Worm (Caenorhabditis elegans): ENCODE data around the gene clec-224.

The clec-224 gene

DNA sequence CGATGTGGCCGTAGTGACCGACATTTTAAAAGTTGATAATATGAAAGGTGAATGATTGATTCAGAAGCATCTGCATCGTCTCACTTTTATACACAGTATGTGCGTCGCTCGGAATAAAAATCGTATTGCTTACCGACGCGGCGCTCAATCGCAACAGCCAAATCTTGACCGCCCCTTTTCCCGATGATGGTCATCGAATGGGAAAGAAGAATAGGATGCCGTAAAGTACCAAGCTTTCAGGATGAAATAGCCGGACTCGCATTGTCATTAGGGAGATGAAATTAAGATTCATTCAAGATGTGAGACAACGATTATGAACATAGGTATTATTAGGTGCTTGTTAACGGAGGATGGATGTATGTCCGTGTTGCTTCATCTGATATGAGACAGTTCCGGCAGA is 19.3 kb upstream of the clec-224 start, which contains the start of gene lon-3:
Gene lon-3, minus strand, starts transcription at position 101 of the 400 bp plus-strand sequence.
- TF ChIP-seq unc-55 (GFP tag; optimal IDR thresholded peaks at IDR 0.05): no peak
- TF ChIP-seq R02D3.7 (tag; optimal IDR thresholded peaks at IDR 0.05): no peak
- TF ChIP-seq ceh-82 (tag; optimal IDR thresholded peaks at IDR 0.05): no peak
- TF ChIP-seq nhr-77 (tag; optimal IDR thresholded peaks at IDR 0.05): no peak
- TF ChIP-seq snpc-4 (tag; optimal IDR thresholded peaks at IDR 0.05): no peak
- TF ChIP-seq nhr-23 (tag; optimal IDR thresholded peaks at IDR 0.05): no peak
- TF ChIP-seq elt-3 (tag; optimal IDR thresholded peaks at IDR 0.05): no peak
- TF ChIP-seq nhr-12 (tag; optimal IDR thresholded peaks at IDR 0.05): no peak
- TF ChIP-seq lin-13 (GFP tag; optimal IDR thresholded peaks at IDR 0.05): no peak
- TF ChIP-seq gmeb-1 (tag; optimal IDR thresholded peaks at IDR 0.05): no peak
- TF ChIP-seq blmp-1 (tag; optimal IDR thresholded peaks at IDR 0.05; ENCODE audit: insufficient read depth): no peak
- no peak for TF ChIP-seq elt-1 (tag; optimal IDR thresholded peaks at IDR 0.05)
- no peak for TF ChIP-seq mdl-1 (tag; optimal IDR thresholded peaks at IDR 0.05)
- no peak for TF ChIP-seq F13H6.1 (tag; optimal IDR thresholded peaks at IDR 0.05)
- TF ChIP-seq unc-39 (tag; optimal IDR thresholded peaks at IDR 0.05): no peak
- no peak for TF ChIP-seq peb-1 (tag; optimal IDR thresholded peaks at IDR 0.05)

DNA sequence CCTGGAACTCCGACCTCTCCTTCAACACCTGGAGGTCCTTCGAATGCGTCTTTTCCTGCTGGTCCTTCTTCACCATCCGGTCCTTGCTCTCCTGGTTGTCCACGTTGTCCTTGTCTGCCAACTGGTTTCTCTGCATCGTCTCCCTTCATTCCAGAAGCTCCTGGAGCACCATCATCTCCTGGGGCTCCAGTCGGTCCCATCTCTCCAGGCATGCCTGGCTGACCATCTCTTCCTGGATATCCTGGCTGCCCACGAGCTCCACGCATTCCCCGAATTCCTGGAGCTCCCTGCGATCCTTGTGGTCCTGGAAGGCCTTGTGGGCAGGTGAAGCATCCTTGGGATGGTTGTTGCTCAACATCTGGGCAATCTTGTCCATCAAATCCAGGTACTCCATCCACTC is 18.5 kb upstream of the clec-224 start:
- TF ChIP-seq lin-11 (tag; optimal IDR thresholded peaks at IDR 0.05) (no peak), mab-5 (tag; optimal IDR thresholded peaks at IDR 0.05) (no peak), ztf-1 (GFP tag; conservative IDR thresholded peaks at IDR 0.05) (0 out of 2 replicates have a peak, but pooled peaks have one; percentile 44)

ce11 chrV:12196659-12197058 is 17.4 kb upstream of the clec-224 start:
- TF ChIP-seq ceh-16 (tag; optimal IDR thresholded peaks at IDR 0.05) (no peak), nhr-129 (tag; optimal IDR thresholded peaks at IDR 0.05) (peak; percentile 18), lin-11 (tag; optimal IDR thresholded peaks at IDR 0.05) (no peak)

ce11 chrV:12195845-12196244 is 16.6 kb upstream of the clec-224 start, which contains the start of gene ZK836.3:
ZK836.3 (minus strand) TSS chrV:12195945.
- TF ChIP-seq ztf-4 (tag; optimal IDR thresholded peaks at IDR 0.05): no peak
- TF ChIP-seq sma-9 (GFP tag; optimal IDR thresholded peaks at IDR 0.05): no peak
- no peak for TF ChIP-seq sma-9 (tag; optimal IDR thresholded peaks at IDR 0.05)
- no peak for TF ChIP-seq nhr-23 (tag; optimal IDR thresholded peaks at IDR 0.05)
- no peak for TF ChIP-seq mab-5 (tag; optimal IDR thresholded peaks at IDR 0.05)
- TF ChIP-seq nhr-6 (tag; optimal IDR thresholded peaks at IDR 0.05): no peak
- TF ChIP-seq sem-4 (tag; optimal IDR thresholded peaks at IDR 0.05): no peak
- no peak for TF ChIP-seq ceh-16 (tag; optimal IDR thresholded peaks at IDR 0.05)
- no peak for TF ChIP-seq ceh-82 (tag; optimal IDR thresholded peaks at IDR 0.05)

ce11 chrV:12194275-12194674 is 15.0 kb upstream of the clec-224 start, which contains the start of gene ogdh-2:
ogdh-2 (plus strand) TSS chrV:12194507.
- TF ChIP-seq ceh-16 (tag; optimal IDR thresholded peaks at IDR 0.05) (peak; percentile 39), ZK546.5 (tag; optimal IDR thresholded peaks at IDR 0.05) (no peak), nhr-25 (tag; optimal IDR thresholded peaks at IDR 0.05) (peak; percentile 40), aly-2 (tag; optimal IDR thresholded peaks at IDR 0.05) (no peak), sma-3 (GFP tag; optimal IDR thresholded peaks at IDR 0.05) (peak; percentile 48), ztf-4 (tag; optimal IDR thresholded peaks at IDR 0.05) (no peak), fos-1 (tag; optimal IDR thresholded peaks at IDR 0.05) (peak; percentile 10), lsy-2 (tag; optimal IDR thresholded peaks at IDR 0.05) (peak in 1 of 2 experiments; percentile 13), Y55F3AM.14 (GFP tag; optimal IDR thresholded peaks at IDR 0.05) (no peak), nhr-21 (tag; optimal IDR thresholded peaks at IDR 0.05) (peak; percentile 6), R02D3.7 (tag; optimal IDR thresholded peaks at IDR 0.05) (no peak)

ce11 chrV:12192129-12192528 is 12.9 kb upstream of the clec-224 start, which contains the start of gene rnp-1:
rnp-1 (plus strand) TSS chrV:12192273.
- TF ChIP-seq alr-1 (tag; optimal IDR thresholded peaks at IDR 0.05) (no peak), Y55F3AM.14 (GFP tag; optimal IDR thresholded peaks at IDR 0.05) (no peak), skn-1 (tag; optimal IDR thresholded peaks at IDR 0.05) (no peak), unc-55 (GFP tag; optimal IDR thresholded peaks at IDR 0.05) (no peak), nhr-21 (tag; optimal IDR thresholded peaks at IDR 0.05) (no peak), aly-2 (tag; optimal IDR thresholded peaks at IDR 0.05) (no peak), mdl-1 (tag; optimal IDR thresholded peaks at IDR 0.05) (no peak), nhr-23 (tag; optimal IDR thresholded peaks at IDR 0.05) (no peak), dmd-4 (tag; optimal IDR thresholded peaks at IDR 0.05) (no peak), sma-3 (GFP tag; optimal IDR thresholded peaks at IDR 0.05) (no peak), ceh-16 (tag; optimal IDR thresholded peaks at IDR 0.05) (no peak), C34F6.9 (tag; optimal IDR thresholded peaks at IDR 0.05) (no peak)

All from whole organism, L2 larva.